Worm (Caenorhabditis elegans) whole organism, L3 larva: ENCODE measurements around the gene C44H4.6.

ENCODE experiments used
- R02D3.7 ChIP-seq: fragments of 150-350 bp; optimal IDR thresholded peaks from 2 replicates; lab custom pipeline; 2014; ENCODE audit warnings: missing biosample characterization, missing genetic modification characterization
- aly-2 ChIP-seq: fragments of 150-350 bp; optimal IDR thresholded peaks from 2 replicates; lab custom pipeline; 2014; ENCODE audit warnings: missing biosample characterization, missing genetic modification characterization
- ceh-16 ChIP-seq: sonication (generic microtip); optimal IDR thresholded peaks from 2 replicates; lab custom pipeline; 2017; ENCODE audit warnings: missing biosample characterization, missing genetic modification characterization
- ceh-28 ChIP-seq: fragments of 150-350 bp; optimal IDR thresholded peaks from 2 replicates; lab custom pipeline; 2014; ENCODE audit warnings: missing biosample characterization, missing genetic modification reagents, missing genetic modification characterization
- ceh-9 ChIP-seq: sonication (generic microtip); optimal IDR thresholded peaks from 2 replicates; lab custom pipeline; 2018; ENCODE audit warnings: missing biosample characterization, missing genetic modification characterization
- egl-27 ChIP-seq: sonication (generic microtip); optimal IDR thresholded peaks from 4 replicates; lab custom pipeline; 2017; ENCODE audit warnings: missing biosample characterization, missing genetic modification reagents, missing genetic modification characterization
- egl-5 ChIP-seq: fragments of 150-350 bp; optimal IDR thresholded peaks from 2 replicates; lab custom pipeline; 2017; ENCODE audit warnings: missing biosample characterization, missing genetic modification reagents, missing genetic modification characterization, inconsistent platforms
- elt-2 ChIP-seq: sonication (generic microtip); optimal IDR thresholded peaks from 2 replicates; lab custom pipeline; 2016; ENCODE audit warnings: missing genetic modification reagents, mild to moderate bottlenecking, missing genetic modification characterization, missing compliant biosample characterization
- elt-3 ChIP-seq, 3 experiments: fragments of 150-350 bp in 1 of 3; sonication (generic microtip) in 2 of 3; optimal IDR thresholded peaks; 2 replicates in 2 of 3; 4 replicates in 1 of 3; lab custom pipeline; 2014 to 2017; ENCODE audit warnings: missing biosample characterization in 3 of 3, missing genetic modification characterization in 3 of 3
- eor-1 ChIP-seq, 2 experiments: fragments of 150-350 bp; optimal IDR thresholded peaks; 2 replicates each; lab custom pipeline; 2014 to 2018; ENCODE audit warnings: missing biosample characterization in 2 of 2, missing genetic modification characterization in 2 of 2
- fkh-10 ChIP-seq: sonication (generic microtip); optimal IDR thresholded peaks from 2 replicates; lab custom pipeline; 2017; ENCODE audit warnings: missing biosample characterization, missing genetic modification reagents, missing genetic modification characterization
- fkh-2 ChIP-seq: fragments of 150-350 bp; optimal IDR thresholded peaks from 2 replicates; lab custom pipeline; 2014; ENCODE audit warnings: missing biosample characterization, missing genetic modification reagents, missing genetic modification characterization
- fos-1 ChIP-seq: fragments of 150-350 bp; optimal IDR thresholded peaks from 2 replicates; lab custom pipeline; 2014; ENCODE audit warnings: missing biosample characterization, missing genetic modification characterization
- hmg-11 ChIP-seq: sonication (generic microtip); optimal IDR thresholded peaks from 2 replicates; lab custom pipeline; 2016; ENCODE audit warnings: missing genetic modification characterization, missing compliant biosample characterization
- jun-1 ChIP-seq: fragments of 150-350 bp; optimal IDR thresholded peaks from 2 replicates; lab custom pipeline; 2014; ENCODE audit warnings: missing biosample characterization, missing genetic modification reagents, missing genetic modification characterization
- lin-15B ChIP-seq: fragments of 150-350 bp; optimal IDR thresholded peaks from 2 replicates; lab custom pipeline; 2014; ENCODE audit warnings: missing biosample characterization, missing genetic modification characterization
- lin-39 ChIP-seq: fragments of 150-350 bp; optimal IDR thresholded peaks from 2 replicates; lab custom pipeline; 2018; ENCODE audit warnings: missing biosample characterization, missing genetic modification reagents, missing genetic modification characterization
- lsy-12 ChIP-seq: sonication (generic microtip); optimal IDR thresholded peaks from 2 replicates; lab custom pipeline; 2016; ENCODE audit warnings: mild to moderate bottlenecking, missing genetic modification characterization, missing compliant biosample characterization
- mdl-1 ChIP-seq: fragments of 150-350 bp; optimal IDR thresholded peaks from 2 replicates; lab custom pipeline; 2014; ENCODE audit warnings: missing biosample characterization, missing genetic modification characterization
- mml-1 ChIP-seq: fragments of 150-350 bp; sonication (generic microtip); optimal IDR thresholded peaks from 3 replicates; lab custom pipeline; 2014; ENCODE audit warnings: missing biosample characterization, missing genetic modification characterization
- nfya-1 ChIP-seq: sonication (generic microtip); optimal IDR thresholded peaks from 2 replicates; lab custom pipeline; 2017; ENCODE audit warnings: missing genetic modification characterization, mild to moderate bottlenecking, missing compliant biosample characterization, antibody characterized with exemption, moderate library complexity; ENCODE audit not compliant: insufficient read depth
- nhr-11 ChIP-seq: fragments of 150-350 bp; optimal IDR thresholded peaks from 2 replicates; lab custom pipeline; 2014; ENCODE audit warnings: missing biosample characterization, missing genetic modification characterization
- nhr-12 ChIP-seq: fragments of 150-350 bp; optimal IDR thresholded peaks from 2 replicates; lab custom pipeline; 2014; ENCODE audit warnings: missing biosample characterization, missing genetic modification characterization
- nhr-23 ChIP-seq: fragments of 150-350 bp; optimal IDR thresholded peaks from 2 replicates; lab custom pipeline; 2014; ENCODE audit warnings: missing biosample characterization, missing genetic modification reagents, missing genetic modification characterization
- nhr-25 ChIP-seq: sonication (generic microtip); optimal IDR thresholded peaks from 2 replicates; lab custom pipeline; 2017; ENCODE audit warnings: missing biosample characterization, missing genetic modification characterization
- nhr-28 ChIP-seq: fragments of 150-350 bp; optimal IDR thresholded peaks from 2 replicates; lab custom pipeline; 2014; ENCODE audit warnings: missing biosample characterization, missing genetic modification characterization
- nhr-43 ChIP-seq: sonication (generic microtip); optimal IDR thresholded peaks from 2 replicates; lab custom pipeline; 2016; ENCODE audit warnings: mild to moderate bottlenecking, missing genetic modification characterization, missing compliant biosample characterization; ENCODE audit not compliant: poor library complexity, severe bottlenecking
- nhr-76 ChIP-seq: fragments of 150-350 bp; sonication (generic microtip); optimal IDR thresholded peaks from 5 replicates; lab custom pipeline; 2014; ENCODE audit warnings: missing biosample characterization, missing genetic modification characterization
- nhr-77 ChIP-seq: fragments of 150-350 bp; optimal IDR thresholded peaks from 2 replicates; lab custom pipeline; 2014; ENCODE audit warnings: missing biosample characterization, missing genetic modification characterization
- pha-4 ChIP-seq: fragments of 150-350 bp; optimal IDR thresholded peaks from 2 replicates; lab custom pipeline; 2014; ENCODE audit warnings: missing biosample characterization, missing genetic modification reagents, missing genetic modification characterization
- sea-2 ChIP-seq: fragments of 150-350 bp; sonication (generic microtip); optimal IDR thresholded peaks from 4 replicates; lab custom pipeline; 2014; ENCODE audit warnings: missing biosample characterization, missing genetic modification reagents, missing genetic modification characterization
- skn-1 ChIP-seq: fragments of 150-350 bp; optimal IDR thresholded peaks from 2 replicates; lab custom pipeline; 2014; ENCODE audit warnings: missing biosample characterization, missing genetic modification characterization
- snpc-4 ChIP-seq: fragments of 150-350 bp; optimal IDR thresholded peaks from 2 replicates; lab custom pipeline; 2014; ENCODE audit warnings: missing biosample characterization, missing genetic modification characterization
- tbx-2 ChIP-seq: sonication (generic microtip); optimal IDR thresholded peaks from 2 replicates; lab custom pipeline; 2016; ENCODE audit warnings: mild to moderate bottlenecking, missing genetic modification characterization, missing compliant biosample characterization
- unc-39 ChIP-seq: sonication (generic microtip); optimal IDR thresholded peaks from 4 replicates; lab custom pipeline; 2017; ENCODE audit warnings: missing biosample characterization, missing genetic modification characterization
- unc-62 ChIP-seq: fragments of 150-350 bp; sonication (generic microtip); optimal IDR thresholded peaks from 4 replicates; lab custom pipeline; 2014; ENCODE audit warnings: missing biosample characterization, missing genetic modification reagents, missing genetic modification characterization
- zag-1 ChIP-seq: fragments of 150-350 bp; optimal IDR thresholded peaks from 2 replicates; lab custom pipeline; 2014; ENCODE audit warnings: missing biosample characterization, missing genetic modification characterization
- ztf-11 ChIP-seq: fragments of 150-350 bp; optimal IDR thresholded peaks from 2 replicates; lab custom pipeline; 2014; ENCODE audit warnings: missing biosample characterization, missing genetic modification characterization

C44H4.6 gene

DNA sequence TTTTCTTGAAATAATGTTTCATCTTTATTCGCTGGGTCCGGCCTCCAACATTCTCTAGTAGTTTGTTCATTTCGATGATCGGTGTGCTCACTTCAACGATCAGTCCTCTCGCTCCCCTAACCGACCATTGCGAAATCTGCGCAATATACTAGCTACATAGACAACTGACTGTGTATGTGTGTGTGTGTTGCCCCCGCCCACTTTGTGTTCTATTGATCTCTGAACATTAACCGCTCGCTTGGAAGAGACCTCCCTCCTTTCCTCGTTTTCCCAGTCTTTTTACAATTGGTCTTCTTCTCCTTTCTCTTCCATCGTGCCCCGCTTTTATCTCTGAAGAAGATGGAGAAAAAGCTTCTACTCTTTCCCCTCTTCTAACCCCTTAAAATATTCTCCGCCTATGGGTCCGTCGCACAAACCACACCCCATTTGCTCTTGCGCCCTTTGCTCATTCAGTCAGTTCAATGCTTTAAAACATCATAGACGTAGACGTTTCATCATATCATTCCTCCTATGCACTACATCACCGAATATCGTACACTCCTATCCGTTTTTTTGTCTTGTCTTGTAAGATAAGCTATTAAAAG, 41.7 kb downstream of the C44H4.6 start:
- peak; percentile 10 for TF ChIP-seq mdl-1 (tag; lab: Kevin White, UChicago)
- peak; percentile 75 for TF ChIP-seq nfya-1 (tag; lab: Kevin White, UChicago)
- peak; percentile 8 for TF ChIP-seq ceh-28 (tag; lab: Kevin White, UChicago)
- peak; percentile 20 for TF ChIP-seq fkh-10 (GFP tag; lab: Kevin White, UChicago)
- peak; percentile 60 for TF ChIP-seq pha-4
- peak; percentile 48 for TF ChIP-seq sea-2 (GFP tag; lab: Kevin White, UChicago)
- peak; percentile 10 for TF ChIP-seq nhr-23 (tag; lab: Kevin White, UChicago)
- TF ChIP-seq fkh-2 = peak; percentile 65
- TF ChIP-seq skn-1 (tag; lab: Kevin White, UChicago) = no peak
- TF ChIP-seq lsy-12 = peak; percentile 13
- no peak for TF ChIP-seq R02D3.7 (tag; lab: Kevin White, UChicago)
- TF ChIP-seq nhr-12 = no peak
- no peak for TF ChIP-seq lin-15B (tag; lab: Kevin White, UChicago)
- TF ChIP-seq lin-39 (tag; lab: Kevin White, UChicago) = peak; percentile 80
- TF ChIP-seq fos-1 = no peak
- no peak for TF ChIP-seq nhr-76 (tag; lab: Kevin White, UChicago)
- no peak for TF ChIP-seq snpc-4
- peak; percentile 47 for TF ChIP-seq tbx-2 (tag; lab: Kevin White, UChicago)
- TF ChIP-seq nhr-43 = peak; percentile 38
- peak; percentile 5 for TF ChIP-seq zag-1 (tag; lab: Kevin White, UChicago)
- TF ChIP-seq hmg-11 = peak; percentile 12
- TF ChIP-seq unc-62 (GFP tag; lab: Kevin White, UChicago) = no peak
- no peak for TF ChIP-seq elt-3 (tag; optimal IDR thresholded peaks at IDR 0.05; lab: Kevin White, UChicago)

ce11 chrX:14556403-14556802, 42.7 kb downstream of the C44H4.6 start:
- TF ChIP-seq ztf-11 (tag; lab: Kevin White, UChicago) (no peak), fos-1 (no peak), ceh-9 (tag; lab: Kevin White, UChicago) (no peak), nhr-12 (no peak), ceh-16 (tag; lab: Kevin White, UChicago) (no peak), elt-2 (no peak), egl-27 (tag; lab: Kevin White, UChicago) (no peak), pha-4 (no peak), unc-39 (tag; lab: Kevin White, UChicago) (no peak), skn-1 (tag; lab: Kevin White, UChicago) (no peak), snpc-4 (no peak), jun-1 (tag; lab: Kevin White, UChicago) (no peak), nhr-11 (tag; lab: Kevin White, UChicago) (no peak), nfya-1 (tag; lab: Kevin White, UChicago) (no peak), nhr-77 (no peak), nhr-25 (tag; lab: Kevin White, UChicago) (no peak), nhr-23 (tag; lab: Kevin White, UChicago) (no peak), nhr-76 (tag; lab: Kevin White, UChicago) (no peak), egl-5 (tag; lab: Kevin White, UChicago) (no peak), eor-1 (tag; optimal IDR thresholded peaks at IDR 0.05; lab: Kevin White, UChicago) (no peak)

ce11 chrX:14549709-14550199, 49.4 kb downstream of the C44H4.6 start, which contains the start of gene ram-5:
Gene ram-5, plus strand, starts transcription at chrX:14550149.
- no peak for TF ChIP-seq ztf-11 (tag; lab: Kevin White, UChicago)
- TF ChIP-seq elt-2 = no peak
- TF ChIP-seq aly-2 (tag; lab: Kevin White, UChicago) = no peak
- no peak for TF ChIP-seq nhr-11 (tag; lab: Kevin White, UChicago)
- no peak for TF ChIP-seq zag-1 (tag; lab: Kevin White, UChicago)
- TF ChIP-seq unc-62 (GFP tag; lab: Kevin White, UChicago) = no peak
- no peak for TF ChIP-seq eor-1 (tag; optimal IDR thresholded peaks at IDR 0.05; lab: Kevin White, UChicago)
- no peak for TF ChIP-seq ceh-16 (tag; lab: Kevin White, UChicago)
- TF ChIP-seq mml-1 (tag; lab: Kevin White, UChicago) = no peak
- TF ChIP-seq egl-27 (tag; lab: Kevin White, UChicago) = no peak
- TF ChIP-seq nhr-28 (tag; lab: Kevin White, UChicago) = no peak
- TF ChIP-seq fkh-10 (GFP tag; lab: Kevin White, UChicago) = no peak
- TF ChIP-seq egl-5 (tag; lab: Kevin White, UChicago) = no peak
- no peak for TF ChIP-seq unc-39 (tag; lab: Kevin White, UChicago)
- TF ChIP-seq, all 47 proteins: peak for 0
